Worm (Caenorhabditis elegans): ENCODE measurements around the gene C15C8.8.

ce11 chrV:12752407-12752806, at the start of gene C15C8.8:
- TF ChIP-seq him-1 (tag; optimal IDR thresholded peaks at IDR 0.05), result no peak
- no peak for TF ChIP-seq dao-5 (tag; optimal IDR thresholded peaks at IDR 0.05)
- TF ChIP-seq W03F9.2 (tag; optimal IDR thresholded peaks at IDR 0.05), result no peak

Measured in whole organism, L4/young adult.